Worm (Caenorhabditis elegans): ENCODE results near the gene R31.2.

R31.2 gene

DNA sequence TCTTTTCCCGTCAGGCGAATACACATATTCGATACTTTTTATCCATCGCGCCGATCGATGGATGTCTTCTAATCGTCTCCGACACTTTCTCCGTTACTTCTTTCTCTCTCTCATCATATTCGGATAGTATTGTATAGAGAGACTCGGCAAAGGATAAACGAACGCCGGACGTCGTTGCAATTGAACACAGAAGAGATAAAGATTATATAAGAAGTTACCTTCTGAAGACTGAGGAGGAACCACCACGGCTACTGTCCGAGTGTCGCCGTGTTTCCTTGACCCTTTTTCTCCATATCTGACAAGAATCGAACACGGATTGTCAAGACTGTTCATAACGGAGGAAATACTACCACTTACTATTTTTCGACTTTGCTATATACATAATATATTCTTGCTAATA is 18.2 kb upstream of the R31.2 start, which contains the start of gene sma-1:
Gene sma-1 (plus strand): TSS at position 301 of the 400 bp plus-strand sequence.
- TF ChIP-seq lsy-27 (tag; optimal IDR thresholded peaks at IDR 0.05; ENCODE audit: borderline replicate concordance, insufficient read depth) (no peak), sptf-2 (GFP tag; optimal IDR thresholded peaks at IDR 0.05) (no peak), ceh-91 (GFP tag; IDR thresholded peaks at IDR 0.05) (no peak), let-607 (tag; optimal IDR thresholded peaks at IDR 0.05) (no peak), F37B4.10 (GFP tag; IDR thresholded peaks at IDR 0.05) (no peak), F23B12.7 (tag; optimal IDR thresholded peaks at IDR 0.05; ENCODE audit: insufficient read depth) (no peak), die-1 (tag; optimal IDR thresholded peaks at IDR 0.05) (no peak), hrde-1 (tag; optimal IDR thresholded peaks at IDR 0.05; ENCODE audit: borderline replicate concordance) (no peak), madf-6 (GFP tag; IDR thresholded peaks at IDR 0.05) (no peak), mes-4 (tag; optimal IDR thresholded peaks at IDR 0.05) (no peak), attf-6 (GFP tag; IDR thresholded peaks at IDR 0.05) (no peak), efl-1 (GFP tag; optimal IDR thresholded peaks at IDR 0.05) (no peak), egl-18 (GFP tag; IDR thresholded peaks at IDR 0.05) (no peak), nfya-2 (GFP tag; IDR thresholded peaks at IDR 0.05) (no peak), hlh-26 (GFP tag; conservative IDR thresholded peaks at IDR 0.05) (no peak), lsl-1 (GFP tag; optimal IDR thresholded peaks at IDR 0.05) (no peak), ztf-3 (GFP tag; optimal IDR thresholded peaks at IDR 0.05) (no peak), snpc-1.1 (tag; optimal IDR thresholded peaks at IDR 0.05; ENCODE audit: insufficient read depth) (no peak), T07F8.4 (tag; optimal IDR thresholded peaks at IDR 0.05) (no peak), bed-1 (GFP tag; IDR thresholded peaks at IDR 0.05) (no peak)

- TF ChIP-seq D2030.7 (GFP tag; IDR thresholded peaks at IDR 0.05) (no peak), nhr-80 (tag; optimal IDR thresholded peaks at IDR 0.05) (peak; percentile 67), nhr-120 (GFP tag; IDR thresholded peaks at IDR 0.05) (no peak)
Observed at ce11 chrV:11900127-11900526, 17.2 kb upstream of the R31.2 start.

ce11 chrV:11901260-11901659 is 16.1 kb upstream of the R31.2 start:
- no peak for TF ChIP-seq ekl-4 (GFP tag; IDR thresholded peaks at IDR 0.05)
- TF ChIP-seq bed-2 (GFP tag; IDR thresholded peaks at IDR 0.05), result no peak
- no peak for TF ChIP-seq mes-4 (tag; optimal IDR thresholded peaks at IDR 0.05)
- TF ChIP-seq ZK185.1 (tag; optimal IDR thresholded peaks at IDR 0.05; ENCODE audit: poor library complexity, severe bottlenecking), result no peak
- no peak for TF ChIP-seq snpc-1.3 (tag; optimal IDR thresholded peaks at IDR 0.05; ENCODE audit: insufficient read depth)
- TF ChIP-seq ztf-18 (tag; optimal IDR thresholded peaks at IDR 0.05), result no peak
- TF ChIP-seq Y95B8A.8 (GFP tag; IDR thresholded peaks at IDR 0.05), result no peak

DNA sequence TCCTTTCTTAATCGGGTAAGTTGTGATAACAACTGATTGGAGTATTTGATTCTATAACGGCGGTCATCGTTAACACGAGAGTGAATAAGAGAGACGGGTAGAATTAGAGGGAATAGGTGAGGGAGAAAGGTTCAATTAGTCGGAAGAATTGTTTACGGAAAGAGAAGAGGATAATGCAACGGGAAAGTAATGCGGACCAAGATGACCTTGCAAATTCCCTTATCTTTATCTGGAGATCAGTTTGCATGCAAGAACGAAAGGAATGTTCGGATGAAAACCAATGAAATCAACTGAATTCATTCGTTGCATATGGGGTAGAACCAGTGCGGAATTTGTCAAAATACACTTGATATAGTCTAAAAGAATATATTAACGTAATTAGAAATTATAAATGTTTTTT is 15.2 kb upstream of the R31.2 start:
- TF ChIP-seq Y56A3A.18 (GFP tag; IDR thresholded peaks at IDR 0.05), result no peak
- TF ChIP-seq nhr-120 (GFP tag; IDR thresholded peaks at IDR 0.05), result no peak
- no peak for TF ChIP-seq C17E4.6 (GFP tag; IDR thresholded peaks at IDR 0.05)
- no peak for TF ChIP-seq T26A5.8 (tag; optimal IDR thresholded peaks at IDR 0.05)
- no peak for TF ChIP-seq rcor-1 (GFP tag; IDR thresholded peaks at IDR 0.05)
- no peak for TF ChIP-seq mxl-1 (tag; optimal IDR thresholded peaks at IDR 0.05)
- TF ChIP-seq F55B11.4 (tag; optimal IDR thresholded peaks at IDR 0.05; ENCODE audit: borderline replicate concordance, insufficient read depth), result no peak
- TF ChIP-seq sptf-2 (GFP tag; optimal IDR thresholded peaks at IDR 0.05), result no peak
- no peak for TF ChIP-seq mcd-1 (GFP tag; IDR thresholded peaks at IDR 0.05)
- no peak for TF ChIP-seq lin-54 (GFP tag; optimal IDR thresholded peaks at IDR 0.05)
- TF ChIP-seq nfyb-1 (GFP tag; IDR thresholded peaks at IDR 0.05), result no peak
- TF ChIP-seq ztf-3 (GFP tag; optimal IDR thresholded peaks at IDR 0.05), result no peak
- no peak for TF ChIP-seq B0336.3 (GFP tag; IDR thresholded peaks at IDR 0.05)
- TF ChIP-seq gei-17 (GFP tag; optimal IDR thresholded peaks at IDR 0.05), result no peak
- TF ChIP-seq nfya-1 (tag; optimal IDR thresholded peaks at IDR 0.05; ENCODE audit: borderline replicate concordance, insufficient read depth), result no peak
- no peak for TF ChIP-seq cebp-2 (GFP tag; IDR thresholded peaks at IDR 0.05)

Measured in whole organism, young adult.